Worm (Caenorhabditis elegans): ENCODE data around the gene F58B4.3.
A peak's percentile ranks its signal among the peaks of the same experiment; 100 is the strongest.

Gene F58B4.3

DNA sequence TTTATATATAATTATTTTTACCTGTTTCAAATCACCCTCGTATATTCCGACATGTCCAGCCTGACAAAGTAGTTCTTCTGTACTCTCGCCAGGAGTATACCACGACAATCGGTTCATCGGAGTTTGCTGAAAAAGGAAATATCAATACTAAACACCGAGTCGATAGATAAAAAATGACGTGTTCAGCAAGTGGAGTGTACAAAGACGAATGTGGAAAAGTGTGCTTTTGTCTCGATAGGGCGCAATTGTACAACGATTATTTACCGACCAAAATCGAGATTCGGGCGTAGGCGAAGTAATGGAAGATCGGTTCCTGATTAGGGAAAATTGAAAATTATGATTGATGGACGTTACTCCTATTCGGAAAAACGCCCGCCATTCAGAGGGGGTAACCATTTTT lies 30.9 kb downstream of the F58B4.3 start, which contains the start of gene vps-36:
Gene vps-36 (minus strand): TSS at position 126 of the 400 bp plus-strand sequence.
- TF ChIP-seq hlh-26 (GFP tag; conservative IDR thresholded peaks at IDR 0.05), result no peak
- TF ChIP-seq somi-1 (GFP tag; optimal IDR thresholded peaks at IDR 0.05), result no peak
- TF ChIP-seq nhr-80 (tag; optimal IDR thresholded peaks at IDR 0.05), result peak; percentile 90
- TF ChIP-seq nfyb-1 (GFP tag; IDR thresholded peaks at IDR 0.05), result no peak
- TF ChIP-seq cebp-1 (GFP tag; IDR thresholded peaks at IDR 0.05), result no peak
- TF ChIP-seq cebp-1 (tag; optimal IDR thresholded peaks at IDR 0.05), result no peak
- no peak for TF ChIP-seq F52B5.7 (tag; optimal IDR thresholded peaks at IDR 0.05)
- no peak for TF ChIP-seq B0336.3 (GFP tag; IDR thresholded peaks at IDR 0.05)
- TF ChIP-seq F57C9.4 (tag; optimal IDR thresholded peaks at IDR 0.05), result no peak
- peak; percentile 48 for TF ChIP-seq dox-1 (GFP tag; IDR thresholded peaks at IDR 0.05)
- no peak for TF ChIP-seq lsl-1 (GFP tag; optimal IDR thresholded peaks at IDR 0.05)
- no peak for TF ChIP-seq pha-4 (tag; optimal IDR thresholded peaks at IDR 0.05)
- no peak for TF ChIP-seq ceh-58 (GFP tag; IDR thresholded peaks at IDR 0.05)
- no peak for TF ChIP-seq ztf-25 (GFP tag; IDR thresholded peaks at IDR 0.05)
- TF ChIP-seq nhr-120 (GFP tag; IDR thresholded peaks at IDR 0.05), result no peak
- 0 out of 2 replicates have a peak, but pooled peaks have one; percentile 10 for TF ChIP-seq Y53G8AR.9 (GFP tag; conservative IDR thresholded peaks at IDR 0.05)
- TF ChIP-seq unc-62 (GFP tag; optimal IDR thresholded peaks at IDR 0.05), result no peak
- TF ChIP-seq unc-130 (GFP tag; optimal IDR thresholded peaks at IDR 0.05), result no peak
- no peak for TF ChIP-seq F23B12.7 (tag; optimal IDR thresholded peaks at IDR 0.05; ENCODE audit: insufficient read depth)
- TF ChIP-seq pbrm-1 (GFP tag; IDR thresholded peaks at IDR 0.05), result peak; percentile 57; the same call in 1 of the 2 replicates
- no peak for TF ChIP-seq ceh-91 (GFP tag; IDR thresholded peaks at IDR 0.05)
- no peak for TF ChIP-seq nhr-27 (tag; optimal IDR thresholded peaks at IDR 0.05)
- no peak for TF ChIP-seq aptf-3 (GFP tag; IDR thresholded peaks at IDR 0.05)
- no peak for TF ChIP-seq lsy-27 (tag; optimal IDR thresholded peaks at IDR 0.05; ENCODE audit: borderline replicate concordance, insufficient read depth)
- peak; percentile 11 for TF ChIP-seq atf-7 (tag; optimal IDR thresholded peaks at IDR 0.05)
- peak; percentile 37 to 77 for TF ChIP-seq let-607 (tag; optimal IDR thresholded peaks at IDR 0.05)
- TF ChIP-seq tbx-9 (tag; optimal IDR thresholded peaks at IDR 0.05; ENCODE audit: borderline replicate concordance), result no peak
- TF ChIP-seq ztf-18 (tag; optimal IDR thresholded peaks at IDR 0.05), result no peak
- TF ChIP-seq Y79H2A.3 (GFP tag; conservative IDR thresholded peaks at IDR 0.05), result no peak
- TF ChIP-seq dpl-1 (GFP tag; optimal IDR thresholded peaks at IDR 0.05), result no peak
- TF ChIP-seq nhr-179 (tag; optimal IDR thresholded peaks at IDR 0.05), result no peak
- TF ChIP-seq let-526 (GFP tag; IDR thresholded peaks at IDR 0.05), result no peak
- TF ChIP-seq F49E8.2 (tag; optimal IDR thresholded peaks at IDR 0.05; ENCODE audit: insufficient read depth), result no peak
- no peak for TF ChIP-seq mxl-1 (tag; optimal IDR thresholded peaks at IDR 0.05)
- TF ChIP-seq nhr-90 (tag; optimal IDR thresholded peaks at IDR 0.05), result no peak
- TF ChIP-seq attf-5 (GFP tag; optimal IDR thresholded peaks at IDR 0.05), result no peak
- TF ChIP-seq madf-10 (tag; optimal IDR thresholded peaks at IDR 0.05), result no peak
- no peak for TF ChIP-seq snpc-4 (GFP tag; optimal IDR thresholded peaks at IDR 0.05)
- TF ChIP-seq snpc-4 (tag; optimal IDR thresholded peaks at IDR 0.05), result no peak
- TF ChIP-seq hmg-1.2 (GFP tag; IDR thresholded peaks at IDR 0.05), result no peak
- TF ChIP-seq ZK185.1 (tag; optimal IDR thresholded peaks at IDR 0.05; ENCODE audit: poor library complexity, severe bottlenecking), result no peak
- TF ChIP-seq Y53F4B.3 (GFP tag; IDR thresholded peaks at IDR 0.05), result no peak
- TF ChIP-seq efl-1 (GFP tag; optimal IDR thresholded peaks at IDR 0.05), result no peak
- TF ChIP-seq ekl-4 (GFP tag; IDR thresholded peaks at IDR 0.05), result 0 out of 2 replicates have a peak, but pooled peaks have one; percentile 43
- TF ChIP-seq lin-26 (GFP tag; IDR thresholded peaks at IDR 0.05), result no peak
- TF ChIP-seq rpc-1 (optimal IDR thresholded peaks at IDR 0.05), result no peak
- no peak for TF ChIP-seq rpc-1 (tag; optimal IDR thresholded peaks at IDR 0.05)
- no peak for TF ChIP-seq F22D6.2 (tag; optimal IDR thresholded peaks at IDR 0.05)
- TF ChIP-seq bed-2 (GFP tag; IDR thresholded peaks at IDR 0.05), result no peak
- no peak for TF ChIP-seq hsf-1 (GFP tag; IDR thresholded peaks at IDR 0.05)

All from whole organism, young adult.